Fruit fly (Drosophila melanogaster): ENCODE data around the gene CG3961.

The CG3961 gene

dm6 chr3L:18867521-18867920 lies 22.8 kb downstream of the CG3961 start, which contains the start of gene Dysb (continued):
- TF ChIP-seq CG1603 (tag; optimal IDR thresholded peaks at IDR 0.05) (peak; percentile 61), Dll (GFP tag; IDR thresholded peaks at IDR 0.05; ENCODE audit: partially characterized antibody) (peak; percentile 60; the same call in 3 of the 4 replicates), dan (GFP tag; IDR thresholded peaks at IDR 0.05) (no peak), rib (GFP tag; IDR thresholded peaks at IDR 0.05) (peak; percentile 81), CG17361 (GFP tag; IDR thresholded peaks at IDR 0.05) (peak; percentile 89), dimm (GFP tag; IDR thresholded peaks at IDR 0.05) (peak; percentile 60), CkIIα-i1 (GFP tag; IDR thresholded peaks at IDR 0.05) (no peak), Bgb (GFP tag; IDR thresholded peaks at IDR 0.05; ENCODE audit: partially characterized antibody) (no peak), D19A (tag; optimal IDR thresholded peaks at IDR 0.05) (peak; percentile 99), Pdp1 (GFP tag; optimal IDR thresholded peaks at IDR 0.05) (peak; percentile 49 to 61), gsb-n (tag; optimal IDR thresholded peaks at IDR 0.05) (peak; percentile 88), p53 (GFP tag; optimal IDR thresholded peaks at IDR 0.05) (no peak), Dp (GFP tag; optimal IDR thresholded peaks at IDR 0.05) (peak; percentile 12), CG1529 (GFP tag; optimal IDR thresholded peaks at IDR 0.05) (peak; percentile 75), abd-A (tag; optimal IDR thresholded peaks at IDR 0.05) (peak; percentile 32), chif (GFP tag; optimal IDR thresholded peaks at IDR 0.05) (peak; percentile 30 to 46), zfh1 (GFP tag; IDR thresholded peaks at IDR 0.05) (peak; percentile 93), CG11247 (GFP tag; IDR thresholded peaks at IDR 0.05) (peak; percentile 89), hkb (optimal IDR thresholded peaks at IDR 0.05) (no peak), hkb (GFP tag; IDR thresholded peaks at IDR 0.05) (peak; percentile 95), Ravus (GFP tag; IDR thresholded peaks at IDR 0.05) (peak; percentile 31; the same call in 1 of the 2 replicates), Trl (optimal IDR thresholded peaks at IDR 0.05) (peak; percentile 82 to 84), Trl (GFP tag; optimal IDR thresholded peaks at IDR 0.05) (peak; percentile 64), CG1602 (GFP tag; optimal IDR thresholded peaks at IDR 0.05) (peak; percentile 78), CG1647 (GFP tag; optimal IDR thresholded peaks at IDR 0.05) (no peak), caup (GFP tag; optimal IDR thresholded peaks at IDR 0.05; ENCODE audit: severe bottlenecking) (peak; percentile 88), sens (GFP tag) (peak; percentile 97), dysf (GFP tag; IDR thresholded peaks at IDR 0.05) (peak; percentile 89), Adf1 (GFP tag; IDR thresholded peaks at IDR 0.05) (peak; percentile 60), CG31388 (GFP tag; optimal IDR thresholded peaks at IDR 0.05) (peak; percentile 15), CG10959 (GFP tag; IDR thresholded peaks at IDR 0.05) (no peak; the same call in 1 of the 2 replicates), Doc2 (GFP tag; IDR thresholded peaks at IDR 0.05) (no peak), CG6683 (GFP tag; optimal IDR thresholded peaks at IDR 0.05) (peak; percentile 73), Lhr (GFP tag; optimal IDR thresholded peaks at IDR 0.05) (peak; percentile 22), B-H2 (GFP tag; optimal IDR thresholded peaks at IDR 0.05) (peak; percentile 76), Spps (tag; optimal IDR thresholded peaks at IDR 0.05) (peak; percentile 68), lilli (GFP tag; optimal IDR thresholded peaks at IDR 0.05) (peak; percentile 84), CG3281 (GFP tag; optimal IDR thresholded peaks at IDR 0.05) (peak; percentile 82), CG13775 (GFP tag; optimal IDR thresholded peaks at IDR 0.05) (peak; percentile 78), CG32772 (GFP tag; IDR thresholded peaks at IDR 0.05) (peak; percentile 86), sisA (GFP tag; IDR thresholded peaks at IDR 0.05) (peak; percentile 85), Ets65A (GFP tag) (no peak), CG3163 (GFP tag; optimal IDR thresholded peaks at IDR 0.05) (peak; percentile 12), Oaz (GFP tag; IDR thresholded peaks at IDR 0.05) (peak; percentile 81), fd64A (GFP tag; optimal IDR thresholded peaks at IDR 0.05) (peak; percentile 52), CG10274 (GFP tag; optimal IDR thresholded peaks at IDR 0.05) (peak; percentile 50), HLH54F (GFP tag; optimal IDR thresholded peaks at IDR 0.05) (peak; percentile 20), Dip3 (GFP tag; optimal IDR thresholded peaks at IDR 0.05) (peak; percentile 39), tx (GFP tag; optimal IDR thresholded peaks at IDR 0.05) (peak; percentile 32), ken (GFP tag; IDR thresholded peaks at IDR 0.05) (peak; percentile 77; the same call in 1 of the 3 replicates), ase (GFP tag; IDR thresholded peaks at IDR 0.05) (peak; percentile 80; the same call in 2 of the 3 replicates), CG12391 (tag; optimal IDR thresholded peaks at IDR 0.05) (peak; percentile 92)

Measured in whole organism, embryonic.